Worm (Caenorhabditis elegans) whole organism, mixed stage, embryonic: ENCODE results near the gene clec-32.

Experiments used
- M03D4.4 ChIP-seq: sonication (generic microtip); optimal IDR thresholded peaks from 2 replicates; lab custom pipeline; 2017; ENCODE audit warnings: mild to moderate bottlenecking, missing genetic modification characterization, missing compliant biosample characterization
- bed-3 ChIP-seq: fragments of 200-800 bp; sonication (Bioruptor generic); optimal IDR thresholded peaks from 3 replicates; lab custom pipeline; 2018; ENCODE audit warnings: mild to moderate bottlenecking, missing genetic modification characterization, moderate library complexity, missing compliant biosample characterization
- blmp-1 ChIP-seq: fragments of 150-350 bp; optimal IDR thresholded peaks from 2 replicates; lab custom pipeline; 2014; ENCODE audit warnings: missing biosample characterization, missing genetic modification characterization
- ceh-39 ChIP-seq: fragments of 150-350 bp; optimal IDR thresholded peaks from 2 replicates; lab custom pipeline; 2014; ENCODE audit warnings: missing biosample characterization, missing genetic modification characterization
- ceh-43 ChIP-seq: fragments of 200-800 bp; sonication (Bioruptor generic); optimal IDR thresholded peaks from 2 replicates; lab custom pipeline; 2018; ENCODE audit warnings: mild to moderate bottlenecking, missing genetic modification characterization, moderate library complexity, missing compliant biosample characterization
- ces-1 ChIP-seq: fragments of 150-350 bp; optimal IDR thresholded peaks from 2 replicates; lab custom pipeline; 2014; ENCODE audit warnings: missing biosample characterization, missing genetic modification reagents, missing genetic modification characterization
- elt-1 ChIP-seq: sonication (generic microtip); optimal IDR thresholded peaks from 2 replicates; lab custom pipeline; 2017; ENCODE audit warnings: missing genetic modification characterization, mild to moderate bottlenecking, missing compliant biosample characterization, antibody characterized with exemption, moderate library complexity, borderline replicate concordance; ENCODE audit not compliant: insufficient read depth
- elt-3 ChIP-seq: fragments of 150-350 bp; optimal IDR thresholded peaks from 2 replicates; lab custom pipeline; 2014; ENCODE audit warnings: missing biosample characterization, missing genetic modification characterization
- flh-1 ChIP-seq: fragments of 200-800 bp; sonication (Bioruptor generic); optimal IDR thresholded peaks from 2 replicates; lab custom pipeline; 2018; ENCODE audit warnings: mild to moderate bottlenecking, missing genetic modification characterization, moderate library complexity, missing compliant biosample characterization
- ham-2 ChIP-seq: fragments of 200-800 bp; sonication (Bioruptor generic); optimal IDR thresholded peaks from 2 replicates; lab custom pipeline; 2018; ENCODE audit warnings: mild to moderate bottlenecking, missing genetic modification characterization, missing compliant biosample characterization
- hlh-1 ChIP-seq: fragments of 150-350 bp; optimal IDR thresholded peaks from 2 replicates; lab custom pipeline; 2014; ENCODE audit warnings: missing biosample characterization, missing genetic modification reagents, missing genetic modification characterization
- lin-13 ChIP-seq: fragments of 150-350 bp; optimal IDR thresholded peaks from 2 replicates; lab custom pipeline; 2014; ENCODE audit warnings: missing biosample characterization, missing genetic modification characterization
- lin-32 ChIP-seq: fragments of 200-800 bp; sonication (Bioruptor generic); optimal IDR thresholded peaks from 2 replicates; lab custom pipeline; 2018; ENCODE audit warnings: mild to moderate bottlenecking, missing genetic modification characterization, missing compliant biosample characterization
- lsy-2 ChIP-seq: fragments of 150-350 bp; optimal IDR thresholded peaks from 2 replicates; lab custom pipeline; 2014; ENCODE audit warnings: missing biosample characterization, missing genetic modification characterization
- mab-5 ChIP-seq: fragments of 150-350 bp; optimal IDR thresholded peaks from 2 replicates; lab custom pipeline; 2014; ENCODE audit warnings: missing biosample characterization, missing genetic modification characterization
- mep-1 ChIP-seq: fragments of 150-350 bp; optimal IDR thresholded peaks from 2 replicates; lab custom pipeline; 2017; ENCODE audit warnings: missing biosample characterization, missing genetic modification reagents, missing genetic modification characterization, inconsistent platforms
- mls-2 ChIP-seq: sonication (generic microtip); optimal IDR thresholded peaks from 2 replicates; lab custom pipeline; 2016; ENCODE audit warnings: mild to moderate bottlenecking, missing genetic modification characterization, moderate library complexity, missing compliant biosample characterization
- nhr-12 ChIP-seq: fragments of 150-350 bp; optimal IDR thresholded peaks from 2 replicates; lab custom pipeline; 2014; ENCODE audit warnings: missing biosample characterization, missing genetic modification characterization
- nhr-28 ChIP-seq: fragments of 150-350 bp; optimal IDR thresholded peaks from 2 replicates; lab custom pipeline; 2014; ENCODE audit warnings: missing biosample characterization, missing genetic modification characterization
- nhr-76 ChIP-seq: sonication (generic microtip); optimal IDR thresholded peaks from 2 replicates; lab custom pipeline; 2017; ENCODE audit warnings: missing biosample characterization, missing genetic modification characterization
- pha-4 ChIP-seq: fragments of 150-350 bp; optimal IDR thresholded peaks from 2 replicates; lab custom pipeline; 2018; ENCODE audit warnings: missing biosample characterization, missing genetic modification reagents, missing genetic modification characterization
- sem-2 ChIP-seq: fragments of 200-800 bp; sonication (Bioruptor generic); optimal IDR thresholded peaks from 2 replicates; lab custom pipeline; 2018; ENCODE audit warnings: mild to moderate bottlenecking, missing genetic modification characterization, missing compliant biosample characterization
- snpc-4 ChIP-seq: fragments of 150-350 bp; optimal IDR thresholded peaks from 2 replicates; lab custom pipeline; 2014; ENCODE audit warnings: missing biosample characterization, missing genetic modification characterization
- sptf-1 ChIP-seq: sonication (generic microtip); optimal IDR thresholded peaks from 2 replicates; lab custom pipeline; 2017; ENCODE audit warnings: mild to moderate bottlenecking, missing genetic modification characterization, moderate library complexity, missing compliant biosample characterization
- tbx-8 ChIP-seq: fragments of 200-800 bp; sonication (Bioruptor generic); optimal IDR thresholded peaks from 2 replicates; lab custom pipeline; 2018; ENCODE audit warnings: mild to moderate bottlenecking, missing genetic modification characterization, moderate library complexity, missing compliant biosample characterization
- unc-120 ChIP-seq: sonication (generic microtip); optimal IDR thresholded peaks from 2 replicates; lab custom pipeline; 2017; ENCODE audit warnings: missing genetic modification characterization, missing compliant biosample characterization; ENCODE audit not compliant: poor library complexity, severe bottlenecking
- unc-39 ChIP-seq: fragments of 150-350 bp; optimal IDR thresholded peaks from 2 replicates; lab custom pipeline; 2014; ENCODE audit warnings: missing biosample characterization, missing genetic modification characterization
- unc-62 ChIP-seq: fragments of 150-350 bp; optimal IDR thresholded peaks from 2 replicates; lab custom pipeline; 2014; ENCODE audit warnings: missing biosample characterization, missing genetic modification reagents, missing genetic modification characterization
- zip-8 ChIP-seq: fragments of 150-350 bp; optimal IDR thresholded peaks from 2 replicates; lab custom pipeline; 2014; ENCODE audit warnings: missing biosample characterization, missing genetic modification characterization
- ztf-11 ChIP-seq: fragments of 150-350 bp; optimal IDR thresholded peaks from 2 replicates; lab custom pipeline; 2014; ENCODE audit warnings: missing biosample characterization, missing genetic modification characterization

Gene clec-32

DNA sequence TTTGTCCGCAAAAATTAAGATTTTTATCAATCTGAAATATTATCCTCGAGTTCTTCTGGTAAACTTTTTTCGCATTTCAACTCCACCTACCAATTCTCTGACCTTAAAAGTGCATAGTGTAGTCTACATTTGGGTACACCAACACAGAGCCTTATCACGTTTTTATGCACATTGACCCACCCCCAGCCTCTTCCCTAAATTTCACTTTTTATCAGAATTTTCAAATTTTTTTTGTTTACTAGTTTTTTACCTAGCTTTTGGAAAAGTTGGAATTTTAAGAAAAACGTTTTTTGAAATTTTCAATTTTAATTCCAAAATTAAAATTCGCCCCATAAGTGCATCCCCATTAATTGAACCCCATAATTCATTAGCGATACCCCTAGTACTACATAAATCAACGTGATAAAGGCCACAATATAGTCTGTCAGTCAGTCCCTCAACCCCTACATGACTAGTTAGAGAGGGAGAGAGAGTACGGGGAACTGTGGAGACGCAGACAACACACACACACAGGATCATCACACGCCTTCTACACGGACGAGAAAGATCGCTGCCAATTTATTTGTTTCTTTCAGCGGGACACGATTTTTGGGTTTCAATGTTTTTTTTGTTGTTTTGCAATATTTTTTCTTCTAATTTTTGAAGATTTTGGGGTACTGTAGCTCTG lies 46.9 kb downstream of the clec-32 start:
- TF ChIP-seq bed-3 = no peak
- no peak for TF ChIP-seq ceh-39 (tag; lab: Kevin White, UChicago)
- peak; percentile 16 for TF ChIP-seq unc-62 (GFP tag; lab: Kevin White, UChicago)

DNA sequence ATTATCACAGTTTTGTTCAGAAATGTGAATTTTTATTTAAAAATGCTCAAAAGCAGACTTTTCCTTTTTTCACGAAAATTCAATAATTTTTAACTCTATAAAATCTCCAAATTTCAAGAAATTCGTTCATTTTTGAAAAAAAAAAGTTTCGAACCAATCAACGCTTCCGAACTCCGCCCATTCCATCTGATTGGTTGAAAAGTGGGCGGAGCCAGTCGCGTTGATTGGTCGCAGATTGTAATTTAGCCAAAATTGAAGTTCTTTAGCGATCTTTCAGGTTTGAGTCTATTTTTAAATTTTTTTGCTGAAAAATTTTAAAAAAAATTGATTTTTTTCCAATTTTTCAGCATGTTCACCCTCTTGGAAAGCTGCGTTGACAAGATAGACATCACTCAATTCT lies 49.2 kb downstream of the clec-32 start:
- TF ChIP-seq mep-1 (tag; lab: Kevin White, UChicago) = no peak
- no peak for TF ChIP-seq lsy-2 (tag; lab: Kevin White, UChicago)
- no peak for TF ChIP-seq lin-13
- TF ChIP-seq nhr-12 = no peak
- no peak for TF ChIP-seq mab-5 (tag; lab: Kevin White, UChicago)
- TF ChIP-seq elt-1 (tag; lab: Kevin White, UChicago) = no peak
- no peak for TF ChIP-seq ceh-43 (GFP tag; lab: Kevin White, UChicago)
- TF ChIP-seq nhr-28 (tag; lab: Kevin White, UChicago) = no peak
- TF ChIP-seq sem-2 = no peak
- no peak for TF ChIP-seq tbx-8
- TF ChIP-seq M03D4.4 (tag; lab: Kevin White, UChicago) = no peak
- TF ChIP-seq elt-3 (tag; lab: Kevin White, UChicago) = no peak
- no peak for TF ChIP-seq unc-62 (GFP tag; lab: Kevin White, UChicago)
- no peak for TF ChIP-seq hlh-1 (tag; lab: Kevin White, UChicago)
- TF ChIP-seq nhr-76 (tag; lab: Kevin White, UChicago) = no peak
- no peak for TF ChIP-seq blmp-1

DNA sequence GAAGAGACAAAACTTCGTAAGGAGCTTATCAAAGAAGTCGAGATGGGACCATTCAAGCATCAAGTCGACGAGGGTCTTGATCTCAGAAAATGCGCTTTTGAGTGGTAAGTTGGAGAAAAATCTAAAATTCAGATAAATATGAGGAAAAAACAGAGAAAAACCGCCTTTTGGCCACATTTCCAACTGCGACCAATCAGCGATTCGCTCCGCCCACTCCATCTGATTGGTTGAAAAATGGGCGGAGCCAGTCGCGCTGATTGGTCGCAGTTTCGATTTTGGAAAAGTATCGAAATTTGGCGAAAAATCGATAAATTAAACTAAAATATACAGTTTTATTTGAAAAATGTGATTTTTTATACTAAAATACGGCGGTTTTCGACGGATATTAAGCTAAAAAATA lies 49.8 kb downstream of the clec-32 start:
- TF ChIP-seq tbx-8 = no peak
- TF ChIP-seq bed-3 = no peak
- no peak for TF ChIP-seq unc-39 (tag; lab: Kevin White, UChicago)
- TF ChIP-seq pha-4 (tag; lab: Kevin White, UChicago) = no peak
- TF ChIP-seq lsy-2 (tag; lab: Kevin White, UChicago) = no peak
- TF ChIP-seq elt-1 (tag; lab: Kevin White, UChicago) = no peak
- no peak for TF ChIP-seq nhr-28 (tag; lab: Kevin White, UChicago)
- TF ChIP-seq lin-32 = no peak
- no peak for TF ChIP-seq ham-2 (GFP tag; lab: Kevin White, UChicago)
- no peak for TF ChIP-seq sptf-1 (tag; lab: Kevin White, UChicago)
- TF ChIP-seq ces-1 = no peak
- TF ChIP-seq snpc-4 (tag; lab: Kevin White, UChicago) = no peak
- no peak for TF ChIP-seq lin-13
- TF ChIP-seq mls-2 = no peak
- no peak for TF ChIP-seq zip-8 (tag; lab: Kevin White, UChicago)
- TF ChIP-seq flh-1 (GFP tag; lab: Kevin White, UChicago) = no peak
- TF ChIP-seq mab-5 (tag; lab: Kevin White, UChicago) = no peak
- TF ChIP-seq nhr-76 (tag; lab: Kevin White, UChicago) = no peak
- no peak for TF ChIP-seq unc-120 (tag; lab: Kevin White, UChicago)
- TF ChIP-seq ztf-11 (tag; lab: Kevin White, UChicago) = no peak
- TF ChIP-seq, all 35 proteins: peak for 0
